Worm (Caenorhabditis elegans): Measurements from ENCODE around the gene aass-1.

Gene aass-1

DNA sequence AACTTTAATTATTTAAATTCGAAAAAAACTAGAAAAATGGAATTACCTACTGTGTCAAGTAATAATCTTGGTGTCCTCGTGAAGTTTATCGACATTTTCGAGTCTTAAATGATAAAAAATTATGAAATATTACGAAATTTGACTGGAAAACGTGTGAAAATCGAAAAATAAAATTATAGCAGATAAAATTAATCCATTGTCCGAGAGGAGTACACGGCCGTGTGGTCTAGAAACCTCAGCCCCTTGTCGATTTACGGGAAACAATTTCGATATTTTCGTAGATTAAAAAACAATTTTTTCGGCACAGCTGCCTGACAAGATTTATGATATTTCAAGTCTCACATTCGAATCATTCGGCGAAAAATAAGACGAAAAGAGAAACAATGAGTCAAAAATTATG, 12.2 kb downstream of the aass-1 start, which contains the start of gene R02D3.8:
TSS of gene R02D3.8 (minus strand) at position 109 of the 400 bp plus-strand sequence.
- TF ChIP-seq lin-32 (GFP tag; optimal IDR thresholded peaks at IDR 0.05) (no peak), ces-1 (GFP tag; optimal IDR thresholded peaks at IDR 0.05) (peak; percentile 4), nhr-28 (tag; optimal IDR thresholded peaks at IDR 0.05) (no peak), lsy-2 (tag; optimal IDR thresholded peaks at IDR 0.05) (no peak), nhr-2 (tag; optimal IDR thresholded peaks at IDR 0.05) (no peak), mep-1 (tag; optimal IDR thresholded peaks at IDR 0.05) (no peak), sptf-1 (tag; optimal IDR thresholded peaks at IDR 0.05) (no peak), flh-1 (GFP tag; optimal IDR thresholded peaks at IDR 0.05) (no peak)

- no peak for TF ChIP-seq bed-3 (GFP tag; optimal IDR thresholded peaks at IDR 0.05)
These were observed 13.4 kb downstream of the aass-1 start for ce11 chrIV:258362-258761.

DNA sequence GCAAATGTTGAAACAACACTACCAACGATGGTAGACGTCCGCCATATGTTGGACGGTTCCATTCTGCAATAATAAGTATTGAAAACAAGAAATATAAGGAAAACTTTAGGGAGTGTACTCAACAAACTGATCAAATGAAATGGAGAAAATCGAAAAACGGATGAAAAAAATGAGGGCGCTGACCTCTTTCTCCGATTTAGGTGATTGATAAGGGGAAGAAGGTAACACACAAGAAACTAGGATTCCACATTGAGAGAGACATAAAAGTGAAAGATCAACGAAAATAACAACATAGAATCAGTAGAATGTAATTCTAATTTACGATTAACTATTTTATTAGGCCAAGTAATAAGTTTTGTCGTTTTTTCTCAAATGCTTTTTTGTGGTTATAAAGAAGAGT, 14.2 kb downstream of the aass-1 start, which contains the start of gene dpy-9:
TSS of gene dpy-9 (minus strand) at position 63 of the 400 bp plus-strand sequence.
- TF ChIP-seq mls-2 (tag; optimal IDR thresholded peaks at IDR 0.05) (no peak), ceh-83 (GFP tag; optimal IDR thresholded peaks at IDR 0.05) (no peak), sptf-1 (tag; optimal IDR thresholded peaks at IDR 0.05) (no peak), cnd-1 (tag; optimal IDR thresholded peaks at IDR 0.05) (no peak), blmp-1 (tag; optimal IDR thresholded peaks at IDR 0.05) (no peak), nhr-2 (tag; optimal IDR thresholded peaks at IDR 0.05) (no peak), lin-32 (GFP tag; optimal IDR thresholded peaks at IDR 0.05) (no peak), ceh-43 (GFP tag; optimal IDR thresholded peaks at IDR 0.05) (no peak), elt-1 (tag; optimal IDR thresholded peaks at IDR 0.05; ENCODE audit: borderline replicate concordance, insufficient read depth) (no peak), drap-1 (GFP tag; optimal IDR thresholded peaks at IDR 0.05) (no peak)

DNA sequence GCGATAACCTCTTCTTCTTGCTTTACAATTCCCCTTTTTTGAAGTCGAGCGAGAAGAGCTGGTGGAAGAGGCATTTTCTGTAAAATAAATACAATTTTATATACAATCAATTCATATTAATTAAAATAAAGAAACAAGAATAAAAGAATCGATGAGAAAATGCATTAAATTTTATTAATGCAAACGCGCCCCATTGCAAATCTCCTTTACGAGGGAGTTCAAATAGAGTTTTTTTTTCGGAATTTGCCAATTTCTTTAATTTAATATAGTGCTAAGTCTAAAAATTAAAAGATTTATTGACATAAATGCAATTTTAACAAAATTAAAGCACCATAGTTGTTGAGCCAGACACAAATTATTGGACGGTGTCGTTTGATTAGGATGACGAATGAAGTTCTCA, 16.7 kb downstream of the aass-1 start, which contains the start of gene pqbp-1.1:
TSS of gene pqbp-1.1 (minus strand) at position 77 of the 400 bp plus-strand sequence.
- TF ChIP-seq elt-1 (tag; optimal IDR thresholded peaks at IDR 0.05; ENCODE audit: borderline replicate concordance, insufficient read depth): no peak
- TF ChIP-seq hlh-1 (tag; optimal IDR thresholded peaks at IDR 0.05): no peak
- no peak for TF ChIP-seq M03D4.4 (tag; optimal IDR thresholded peaks at IDR 0.05)
- TF ChIP-seq lsy-2 (tag; optimal IDR thresholded peaks at IDR 0.05): peak; percentile 68
- peak; percentile 5 for TF ChIP-seq sptf-1 (tag; optimal IDR thresholded peaks at IDR 0.05)
- TF ChIP-seq ceh-39 (tag; optimal IDR thresholded peaks at IDR 0.05): peak; percentile 60
- no peak for TF ChIP-seq ceh-43 (GFP tag; optimal IDR thresholded peaks at IDR 0.05)
- peak; percentile 98 for TF ChIP-seq ces-1 (GFP tag; optimal IDR thresholded peaks at IDR 0.05)
- no peak for TF ChIP-seq zip-8 (tag; optimal IDR thresholded peaks at IDR 0.05)
- no peak for TF ChIP-seq unc-39 (tag; optimal IDR thresholded peaks at IDR 0.05)
- no peak for TF ChIP-seq lin-32 (GFP tag; optimal IDR thresholded peaks at IDR 0.05)
- TF ChIP-seq nhr-28 (tag; optimal IDR thresholded peaks at IDR 0.05): no peak
- TF ChIP-seq nhr-2 (tag; optimal IDR thresholded peaks at IDR 0.05): peak; percentile 12
- TF ChIP-seq unc-120 (tag; optimal IDR thresholded peaks at IDR 0.05; ENCODE audit: poor library complexity, severe bottlenecking): no peak
- TF ChIP-seq nhr-76 (tag; optimal IDR thresholded peaks at IDR 0.05): no peak
- no peak for TF ChIP-seq tbx-8 (GFP tag; optimal IDR thresholded peaks at IDR 0.05)
- no peak for TF ChIP-seq ztf-11 (tag; optimal IDR thresholded peaks at IDR 0.05)
- no peak for TF ChIP-seq lin-13 (tag; optimal IDR thresholded peaks at IDR 0.05)
- no peak for TF ChIP-seq ham-2 (GFP tag; optimal IDR thresholded peaks at IDR 0.05)
- TF ChIP-seq mep-1 (tag; optimal IDR thresholded peaks at IDR 0.05): peak; percentile 19
- no peak for TF ChIP-seq flh-1 (GFP tag; optimal IDR thresholded peaks at IDR 0.05)
- TF ChIP-seq bed-3 (GFP tag; optimal IDR thresholded peaks at IDR 0.05): no peak
- TF ChIP-seq mab-5 (tag; optimal IDR thresholded peaks at IDR 0.05): peak; percentile 42
- TF ChIP-seq mls-2 (tag; optimal IDR thresholded peaks at IDR 0.05): no peak
- no peak for TF ChIP-seq ceh-83 (GFP tag; optimal IDR thresholded peaks at IDR 0.05)
- TF ChIP-seq elt-3 (tag; optimal IDR thresholded peaks at IDR 0.05): no peak
- TF ChIP-seq unc-62 (GFP tag; optimal IDR thresholded peaks at IDR 0.05): no peak
- no peak for TF ChIP-seq snpc-4 (tag; optimal IDR thresholded peaks at IDR 0.05)
- TF ChIP-seq drap-1 (GFP tag; optimal IDR thresholded peaks at IDR 0.05): no peak
- TF ChIP-seq nhr-12 (tag; optimal IDR thresholded peaks at IDR 0.05): no peak
- TF ChIP-seq cnd-1 (tag; optimal IDR thresholded peaks at IDR 0.05): no peak
- TF ChIP-seq nhr-237 (tag; optimal IDR thresholded peaks at IDR 0.05): peak; percentile 7
- TF ChIP-seq pha-4 (tag; optimal IDR thresholded peaks at IDR 0.05): peak; percentile 40
- no peak for TF ChIP-seq sem-2 (GFP tag; optimal IDR thresholded peaks at IDR 0.05)
- TF ChIP-seq blmp-1 (tag; optimal IDR thresholded peaks at IDR 0.05): no peak
